Worm (Caenorhabditis elegans) whole organism, L2 larva: ENCODE measurements around the gene ttc-39B.
A peak's percentile ranks its signal among the peaks of the same experiment; 100 is the strongest.

ENCODE experiments used
- C34F6.9 ChIP-seq: fragments of 150-350 bp; optimal IDR thresholded peaks from 2 replicates; lab custom pipeline; 2014; ENCODE audit warnings: missing biosample characterization, missing genetic modification characterization
- ceh-16 ChIP-seq: fragments of 150-350 bp; optimal IDR thresholded peaks from 2 replicates; lab custom pipeline; 2014; ENCODE audit warnings: missing biosample characterization, missing genetic modification characterization
- crh-2 ChIP-seq: sonication (generic microtip); optimal IDR thresholded peaks from 2 replicates; lab custom pipeline; 2017; ENCODE audit warnings: missing biosample characterization, missing genetic modification characterization
- elt-3 ChIP-seq: sonication (generic microtip); optimal IDR thresholded peaks from 2 replicates; lab custom pipeline; 2017; ENCODE audit warnings: missing biosample characterization, missing genetic modification characterization
- fos-1 ChIP-seq: fragments of 150-350 bp; optimal IDR thresholded peaks from 2 replicates; lab custom pipeline; 2014; ENCODE audit warnings: missing biosample characterization, missing genetic modification characterization
- lin-13 ChIP-seq: fragments of 150-350 bp; optimal IDR thresholded peaks from 2 replicates; lab custom pipeline; 2014; ENCODE audit warnings: missing biosample characterization, missing genetic modification reagents, missing genetic modification characterization
- lin-39 ChIP-seq: fragments of 150-350 bp; optimal IDR thresholded peaks from 2 replicates; lab custom pipeline; 2014; ENCODE audit warnings: missing biosample characterization, missing genetic modification reagents, missing genetic modification characterization
- lsy-2 ChIP-seq, 2 experiments: fragments of 150-350 bp in 1 of 2; sonication (generic microtip) in 1 of 2; optimal IDR thresholded peaks; 2 replicates each; lab custom pipeline; 2014 to 2017; ENCODE audit warnings: missing biosample characterization in 2 of 2, missing genetic modification characterization in 2 of 2
- mab-5 ChIP-seq: fragments of 150-350 bp; optimal IDR thresholded peaks from 2 replicates; lab custom pipeline; 2014; ENCODE audit warnings: missing biosample characterization, missing genetic modification characterization
- nhr-10 ChIP-seq: sonication (generic microtip); optimal IDR thresholded peaks from 2 replicates; lab custom pipeline; 2017; ENCODE audit warnings: missing biosample characterization, missing genetic modification characterization
- nhr-237 ChIP-seq: fragments of 150-350 bp; optimal IDR thresholded peaks from 2 replicates; lab custom pipeline; 2014; ENCODE audit warnings: missing biosample characterization, missing genetic modification characterization
- nhr-6 ChIP-seq: fragments of 150-350 bp; optimal IDR thresholded peaks from 2 replicates; lab custom pipeline; 2014; ENCODE audit warnings: missing biosample characterization, missing genetic modification characterization
- nhr-77 ChIP-seq: fragments of 150-350 bp; optimal IDR thresholded peaks from 2 replicates; lab custom pipeline; 2014; ENCODE audit warnings: missing biosample characterization, missing genetic modification characterization
- sem-4 ChIP-seq: fragments of 150-350 bp; optimal IDR thresholded peaks from 2 replicates; lab custom pipeline; 2014; ENCODE audit warnings: missing biosample characterization, missing genetic modification reagents, missing genetic modification characterization
- skn-1 ChIP-seq: sonication (generic microtip); optimal IDR thresholded peaks from 2 replicates; lab custom pipeline; 2017; ENCODE audit warnings: missing biosample characterization, missing genetic modification characterization
- sma-3 ChIP-seq: sonication (generic microtip); optimal IDR thresholded peaks from 2 replicates; lab custom pipeline; 2016; ENCODE audit warnings: missing genetic modification reagents, missing genetic modification characterization, missing compliant biosample characterization
- sma-9 ChIP-seq, 2 experiments: fragments of 150-350 bp in 1 of 2; sonication (generic microtip) in 1 of 2; optimal IDR thresholded peaks; 2 replicates each; lab custom pipeline; 2014 to 2016; ENCODE audit warnings: missing genetic modification characterization in 2 of 2, mild to moderate bottlenecking in 1 of 2, missing biosample characterization in 1 of 2, missing compliant biosample characterization in 1 of 2, missing genetic modification reagents in 1 of 2, moderate library complexity in 1 of 2
- unc-39 ChIP-seq: fragments of 150-350 bp; optimal IDR thresholded peaks from 2 replicates; lab custom pipeline; 2014; ENCODE audit warnings: missing biosample characterization, missing genetic modification characterization
- unc-55 ChIP-seq: fragments of 150-350 bp; sonication (generic microtip); optimal IDR thresholded peaks from 3 replicates; lab custom pipeline; 2014; ENCODE audit warnings: missing biosample characterization, missing genetic modification reagents, missing genetic modification characterization
- unc-62 ChIP-seq: fragments of 150-350 bp; optimal IDR thresholded peaks from 2 replicates; lab custom pipeline; 2014; ENCODE audit warnings: missing biosample characterization, missing genetic modification reagents, missing genetic modification characterization
- ztf-1 ChIP-seq: fragments of 200-800 bp; sonication (Bioruptor generic); conservative IDR thresholded peaks from 2 replicates; pipeline ENCODE4 v1.3.6; 2022; ENCODE audit warnings: missing genetic modification characterization, missing compliant biosample characterization
- ztf-4 ChIP-seq: fragments of 150-350 bp; optimal IDR thresholded peaks from 2 replicates; lab custom pipeline; 2014; ENCODE audit warnings: missing biosample characterization, missing genetic modification characterization

The ttc-39B gene

DNA sequence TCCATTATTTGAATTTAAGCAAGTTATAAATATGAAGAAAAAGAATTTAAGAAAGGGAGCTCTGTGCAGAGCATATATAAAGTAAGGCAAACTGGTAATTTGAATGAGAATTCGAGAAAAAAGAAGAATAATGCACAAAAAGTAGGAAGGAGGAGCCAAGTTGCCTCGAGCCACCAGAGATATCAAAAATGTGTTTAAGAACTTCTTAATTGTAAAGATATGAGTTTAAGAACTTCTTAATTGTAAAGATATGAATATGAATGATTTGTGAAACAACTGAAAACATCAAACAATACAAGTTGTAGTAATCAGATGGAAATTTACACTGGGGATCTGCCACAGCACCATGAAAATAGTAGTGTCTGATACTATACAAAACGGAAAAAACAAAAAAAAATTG, 46.9 kb downstream of the ttc-39B start, which contains the start of gene F13H8.6:
Gene F13H8.6, minus strand, starts transcription at position 101 of the 400 bp plus-strand sequence.
- no peak for TF ChIP-seq ztf-4 (tag; lab: Kevin White, UChicago)
- TF ChIP-seq unc-62: no peak
- no peak for TF ChIP-seq fos-1 (tag; lab: Kevin White, UChicago)
- TF ChIP-seq mab-5 (tag; lab: Kevin White, UChicago): no peak
- TF ChIP-seq nhr-237 (tag; lab: Kevin White, UChicago): no peak
- TF ChIP-seq lin-39 (tag; lab: Kevin White, UChicago): no peak
- no peak for TF ChIP-seq sem-4
- no peak for TF ChIP-seq sma-9 (GFP tag; optimal IDR thresholded peaks at IDR 0.05; lab: Kevin White, UChicago)
- no peak for TF ChIP-seq sma-9 (tag; optimal IDR thresholded peaks at IDR 0.05; lab: Kevin White, UChicago)
- no peak for TF ChIP-seq elt-3 (tag; lab: Kevin White, UChicago)
- TF ChIP-seq lin-13: no peak
- TF ChIP-seq unc-39: no peak
- no peak for TF ChIP-seq ztf-1 (GFP tag; lab: Robert Waterston, UW)
- TF ChIP-seq skn-1 (tag; lab: Kevin White, UChicago): no peak
- no peak for TF ChIP-seq sma-3
- TF ChIP-seq lsy-2 (tag; optimal IDR thresholded peaks at IDR 0.05; lab: Kevin White, UChicago): no peak
- no peak for TF ChIP-seq ceh-16

DNA sequence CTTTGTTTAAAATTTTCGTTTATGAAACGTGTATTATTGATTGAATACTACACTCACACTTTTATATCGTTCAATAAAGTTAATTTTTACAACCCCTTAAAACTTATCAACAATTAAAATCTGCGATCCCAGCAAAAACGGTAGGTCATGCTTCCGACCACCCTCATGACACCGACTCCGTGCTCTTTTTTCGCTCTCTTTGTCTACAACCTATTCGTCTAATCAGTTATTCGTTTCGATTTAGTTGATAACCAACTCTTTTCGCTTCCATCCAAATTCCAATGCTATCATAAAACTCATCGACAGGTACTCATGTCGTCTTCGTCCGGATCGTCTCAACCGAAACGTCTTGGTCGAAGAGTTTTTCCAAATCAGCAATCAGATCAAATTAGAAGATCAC, 50.7 kb downstream of the ttc-39B start, which contains the start of gene F13H8.1:
Gene F13H8.1, plus strand, starts transcription at position 311 of the 400 bp plus-strand sequence.
- TF ChIP-seq fos-1 (tag; lab: Kevin White, UChicago) (peak; percentile 60), unc-55 (GFP tag; lab: Kevin White, UChicago) (no peak), nhr-6 (no peak), skn-1 (tag; lab: Kevin White, UChicago) (no peak), crh-2 (tag; lab: Kevin White, UChicago) (peak; percentile 51), sem-4 (no peak), sma-9 (GFP tag; optimal IDR thresholded peaks at IDR 0.05; lab: Kevin White, UChicago) (peak; percentile 19), sma-9 (tag; optimal IDR thresholded peaks at IDR 0.05; lab: Kevin White, UChicago) (no peak)

DNA sequence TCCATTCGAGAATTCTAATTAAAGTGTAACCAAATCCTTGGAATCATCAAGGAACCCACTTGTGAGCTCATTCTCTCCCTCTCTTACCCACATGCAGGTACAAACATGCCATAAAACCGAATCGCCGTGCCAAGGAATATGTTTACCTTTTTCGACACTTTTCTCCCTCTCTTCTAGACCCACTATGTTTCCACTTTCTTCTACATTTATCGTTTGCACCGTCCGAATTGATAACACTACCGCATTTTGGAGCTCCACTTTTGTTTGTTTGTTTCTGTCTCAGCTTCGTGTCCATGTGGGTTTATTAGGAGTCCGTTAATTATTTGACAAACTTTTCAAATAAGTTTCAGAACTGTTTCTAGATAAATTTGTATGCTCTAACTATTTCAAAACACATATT, 51.9 kb downstream of the ttc-39B start:
- TF ChIP-seq lin-13: no peak
- TF ChIP-seq nhr-77 (tag; lab: Kevin White, UChicago): no peak
- no peak for TF ChIP-seq sma-3
- TF ChIP-seq nhr-10 (tag; lab: Kevin White, UChicago): no peak
- no peak for TF ChIP-seq C34F6.9 (tag; lab: Kevin White, UChicago)
- TF ChIP-seq ztf-1 (GFP tag; lab: Robert Waterston, UW): no peak
- peak; percentile 32 for TF ChIP-seq fos-1 (tag; lab: Kevin White, UChicago)
